Worm (Caenorhabditis elegans) whole organism, L3 larva: ENCODE data around the gene K09F5.6.

ENCODE experiments used
- ZK546.5 ChIP-seq: sonication (generic microtip); optimal IDR thresholded peaks from 2 replicates; lab custom pipeline; 2017; ENCODE audit warnings: missing biosample characterization, missing genetic modification characterization
- ceh-82 ChIP-seq: fragments of 150-350 bp; optimal IDR thresholded peaks from 2 replicates; lab custom pipeline; 2014; ENCODE audit warnings: missing biosample characterization, missing genetic modification characterization
- egl-5 ChIP-seq: fragments of 150-350 bp; optimal IDR thresholded peaks from 2 replicates; lab custom pipeline; 2017; ENCODE audit warnings: missing biosample characterization, missing genetic modification reagents, missing genetic modification characterization, inconsistent platforms
- elt-3 ChIP-seq, 3 experiments: fragments of 150-350 bp in 1 of 3; sonication (generic microtip) in 2 of 3; optimal IDR thresholded peaks; 2 replicates in 2 of 3; 4 replicates in 1 of 3; lab custom pipeline; 2014 to 2017; ENCODE audit warnings: missing biosample characterization in 3 of 3, missing genetic modification characterization in 3 of 3
- fos-1 ChIP-seq: fragments of 150-350 bp; optimal IDR thresholded peaks from 2 replicates; lab custom pipeline; 2014; ENCODE audit warnings: missing biosample characterization, missing genetic modification characterization
- jun-1 ChIP-seq: fragments of 150-350 bp; optimal IDR thresholded peaks from 2 replicates; lab custom pipeline; 2014; ENCODE audit warnings: missing biosample characterization, missing genetic modification reagents, missing genetic modification characterization
- nfya-1 ChIP-seq: sonication (generic microtip); optimal IDR thresholded peaks from 2 replicates; lab custom pipeline; 2017; ENCODE audit warnings: missing genetic modification characterization, mild to moderate bottlenecking, missing compliant biosample characterization, antibody characterized with exemption, moderate library complexity; ENCODE audit not compliant: insufficient read depth
- pha-4 ChIP-seq: fragments of 150-350 bp; optimal IDR thresholded peaks from 2 replicates; lab custom pipeline; 2014; ENCODE audit warnings: missing biosample characterization, missing genetic modification reagents, missing genetic modification characterization
- sea-2 ChIP-seq: fragments of 150-350 bp; sonication (generic microtip); optimal IDR thresholded peaks from 4 replicates; lab custom pipeline; 2014; ENCODE audit warnings: missing biosample characterization, missing genetic modification reagents, missing genetic modification characterization
- unc-39 ChIP-seq: sonication (generic microtip); optimal IDR thresholded peaks from 4 replicates; lab custom pipeline; 2017; ENCODE audit warnings: missing biosample characterization, missing genetic modification characterization
- unc-62 ChIP-seq: fragments of 150-350 bp; sonication (generic microtip); optimal IDR thresholded peaks from 4 replicates; lab custom pipeline; 2014; ENCODE audit warnings: missing biosample characterization, missing genetic modification reagents, missing genetic modification characterization
- ztf-11 ChIP-seq: fragments of 150-350 bp; optimal IDR thresholded peaks from 2 replicates; lab custom pipeline; 2014; ENCODE audit warnings: missing biosample characterization, missing genetic modification characterization

DNA sequence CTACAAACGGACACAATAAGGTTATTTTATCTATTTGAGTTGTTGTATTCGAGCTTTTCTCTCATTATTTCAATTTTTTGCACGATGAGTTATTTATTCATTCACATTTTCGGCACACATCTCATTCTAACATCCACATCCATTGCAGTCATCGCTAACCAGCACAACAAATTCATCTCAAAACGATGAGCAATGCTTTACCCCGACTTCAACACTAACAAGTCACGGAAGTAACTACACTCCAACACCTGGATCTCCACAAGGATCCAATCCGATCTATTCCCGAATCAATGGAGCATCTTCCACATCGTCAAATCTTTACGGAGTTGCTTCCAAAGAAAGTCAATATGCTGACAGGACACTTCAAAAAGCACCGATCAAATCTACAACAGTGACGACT, 5.0 kb downstream of the K09F5.6 start:
- TF ChIP-seq jun-1 (tag; lab: Kevin White, UChicago) (no peak), pha-4 (tag; lab: Kevin White, UChicago) (no peak), nfya-1 (no peak), fos-1 (tag; lab: Kevin White, UChicago) (no peak), unc-62 (no peak), elt-3 (tag; optimal IDR thresholded peaks at IDR 0.05; lab: Kevin White, UChicago) (no peak), unc-39 (tag; lab: Kevin White, UChicago) (no peak), egl-5 (tag; lab: Kevin White, UChicago) (no peak), sea-2 (GFP tag; lab: Kevin White, UChicago) (no peak), ceh-82 (tag; lab: Kevin White, UChicago) (no peak), ZK546.5 (tag; lab: Kevin White, UChicago) (no peak), ztf-11 (tag; lab: Kevin White, UChicago) (no peak)
